Worm (Caenorhabditis elegans) whole organism, L3 larva: ENCODE measurements around the gene rab-39.

Experiments used
- aly-2 ChIP-seq: fragments of 150-350 bp; optimal IDR thresholded peaks from 2 replicates; lab custom pipeline; 2014; ENCODE audit warnings: missing biosample characterization, missing genetic modification characterization
- egl-5 ChIP-seq: fragments of 150-350 bp; optimal IDR thresholded peaks from 2 replicates; lab custom pipeline; 2017; ENCODE audit warnings: missing biosample characterization, missing genetic modification reagents, missing genetic modification characterization, inconsistent platforms
- elt-1 ChIP-seq: fragments of 150-350 bp; optimal IDR thresholded peaks from 2 replicates; lab custom pipeline; 2014; ENCODE audit warnings: missing biosample characterization, missing genetic modification characterization
- elt-3 ChIP-seq, 3 experiments: fragments of 150-350 bp in 1 of 3; sonication (generic microtip) in 2 of 3; optimal IDR thresholded peaks; 2 replicates in 2 of 3; 4 replicates in 1 of 3; lab custom pipeline; 2014 to 2017; ENCODE audit warnings: missing biosample characterization in 3 of 3, missing genetic modification characterization in 3 of 3
- fkh-10 ChIP-seq: sonication (generic microtip); optimal IDR thresholded peaks from 2 replicates; lab custom pipeline; 2017; ENCODE audit warnings: missing biosample characterization, missing genetic modification reagents, missing genetic modification characterization
- fos-1 ChIP-seq: fragments of 150-350 bp; optimal IDR thresholded peaks from 2 replicates; lab custom pipeline; 2014; ENCODE audit warnings: missing biosample characterization, missing genetic modification characterization
- nfya-1 ChIP-seq: sonication (generic microtip); optimal IDR thresholded peaks from 2 replicates; lab custom pipeline; 2017; ENCODE audit warnings: missing genetic modification characterization, mild to moderate bottlenecking, missing compliant biosample characterization, antibody characterized with exemption, moderate library complexity; ENCODE audit not compliant: insufficient read depth
- nhr-12 ChIP-seq: fragments of 150-350 bp; optimal IDR thresholded peaks from 2 replicates; lab custom pipeline; 2014; ENCODE audit warnings: missing biosample characterization, missing genetic modification characterization
- nhr-237 ChIP-seq: fragments of 150-350 bp; optimal IDR thresholded peaks from 2 replicates; lab custom pipeline; 2014; ENCODE audit warnings: missing biosample characterization, missing genetic modification characterization
- pha-4 ChIP-seq: fragments of 150-350 bp; optimal IDR thresholded peaks from 2 replicates; lab custom pipeline; 2014; ENCODE audit warnings: missing biosample characterization, missing genetic modification reagents, missing genetic modification characterization
- pqm-1 ChIP-seq: fragments of 150-350 bp; optimal IDR thresholded peaks from 2 replicates; lab custom pipeline; 2017; ENCODE audit warnings: missing biosample characterization, missing genetic modification characterization, inconsistent platforms
- skn-1 ChIP-seq: fragments of 150-350 bp; optimal IDR thresholded peaks from 2 replicates; lab custom pipeline; 2014; ENCODE audit warnings: missing biosample characterization, missing genetic modification characterization
- unc-62 ChIP-seq: fragments of 150-350 bp; sonication (generic microtip); optimal IDR thresholded peaks from 4 replicates; lab custom pipeline; 2014; ENCODE audit warnings: missing biosample characterization, missing genetic modification reagents, missing genetic modification characterization

DNA sequence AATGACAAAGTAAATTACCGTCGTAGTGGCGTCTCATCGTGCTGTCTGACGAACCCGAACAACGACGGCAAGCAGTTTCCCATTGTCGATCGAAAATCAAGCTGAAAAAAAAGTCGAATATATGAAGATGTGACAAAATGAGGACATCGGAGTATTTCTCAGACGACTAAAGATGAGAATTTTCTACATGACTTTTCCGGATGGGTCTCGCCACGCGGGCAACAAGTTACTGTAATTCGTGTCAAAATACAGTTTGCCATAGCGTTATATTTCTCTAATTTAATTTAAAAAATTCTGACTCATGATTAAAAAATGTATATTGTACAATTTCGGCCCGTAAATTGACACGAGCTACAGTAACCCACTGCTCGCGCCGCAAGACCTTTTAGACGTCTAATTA, 49.8 kb downstream of the rab-39 start, which contains the start of gene C01G6.4:
- TF ChIP-seq egl-5 (no peak), pqm-1 (no peak), elt-3 (tag; optimal IDR thresholded peaks at IDR 0.05; lab: Kevin White, UChicago) (no peak), nhr-12 (tag; lab: Kevin White, UChicago) (no peak), nhr-237 (no peak), fkh-10 (no peak), aly-2 (tag; lab: Kevin White, UChicago) (no peak), nfya-1 (tag; lab: Kevin White, UChicago) (no peak), skn-1 (tag; lab: Kevin White, UChicago) (no peak), pha-4 (no peak), unc-62 (GFP tag; lab: Kevin White, UChicago) (no peak), elt-1 (tag; lab: Kevin White, UChicago) (no peak), fos-1 (no peak)
